Fruit fly (Drosophila melanogaster): ENCODE results near the gene CG32668.

The CG32668 gene

DNA sequence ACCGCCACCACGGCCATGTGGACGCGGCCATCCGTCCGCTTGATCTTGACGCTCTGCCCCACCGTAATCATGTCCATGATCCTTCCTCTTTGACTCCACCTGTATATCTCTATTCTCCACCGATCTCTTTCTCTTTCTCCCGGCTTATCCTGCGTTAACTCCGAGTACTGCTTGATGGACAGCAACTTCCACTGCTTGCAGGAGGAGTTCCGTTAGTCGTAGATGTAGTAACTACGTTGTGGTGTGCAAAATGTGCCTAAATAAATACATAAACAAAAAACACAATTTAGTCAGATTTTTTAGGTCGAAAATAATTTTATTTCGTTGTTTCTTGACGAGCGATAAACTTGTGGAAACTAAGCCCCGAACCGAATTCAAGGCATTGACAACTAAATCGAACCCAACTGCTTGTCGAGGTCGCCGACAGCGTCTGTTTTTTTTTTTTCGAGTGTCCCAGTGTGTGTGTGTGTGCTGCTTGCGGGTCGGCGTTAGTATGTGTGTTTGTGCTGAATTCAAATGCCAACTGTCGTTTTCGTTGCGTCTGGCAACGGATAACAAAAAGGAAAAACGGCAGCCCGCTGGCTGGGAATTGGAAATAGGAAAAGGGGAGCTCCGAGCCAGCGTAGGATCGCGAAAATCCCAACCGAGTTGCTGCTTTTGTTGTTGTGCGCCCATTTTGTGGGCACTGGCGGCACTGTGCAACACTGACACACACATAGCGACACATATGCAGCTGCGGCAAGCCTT lies 23.5 kb downstream of the CG32668 start:
- TF ChIP-seq Myc (optimal IDR thresholded peaks at IDR 0.05) (no peak), insv (optimal IDR thresholded peaks at IDR 0.05) (no peak)

DNA sequence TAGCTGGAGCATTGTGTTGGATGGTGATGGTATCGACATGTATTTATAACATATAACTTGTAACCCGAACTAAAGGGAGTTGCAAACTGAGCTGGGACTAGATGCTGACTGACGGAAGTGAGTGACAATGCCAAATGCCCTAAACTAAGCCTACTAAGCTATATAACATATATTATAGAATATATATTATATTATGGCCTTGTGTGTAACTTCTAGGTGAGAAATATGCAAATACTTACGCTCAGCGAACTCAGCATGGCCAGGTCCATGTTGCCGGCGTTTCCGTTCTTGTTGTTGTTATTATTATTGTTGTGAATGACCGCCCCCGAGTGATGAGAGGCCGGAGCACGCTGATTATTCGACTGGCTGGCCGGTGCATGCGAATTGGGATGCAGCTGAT lies 27.2 kb downstream of the CG32668 start, which contains the start of gene CG44385:
Gene CG44385, minus strand, starts transcription at position 101 of the 400 bp plus-strand sequence.
- no peak for TF ChIP-seq Myc (optimal IDR thresholded peaks at IDR 0.05)
- no peak for TF ChIP-seq h (optimal IDR thresholded peaks at IDR 0.05)
- no peak for TF ChIP-seq Sin3A (optimal IDR thresholded peaks at IDR 0.05)
- no peak for TF ChIP-seq psq (optimal IDR thresholded peaks at IDR 0.05)
- TF ChIP-seq ttk (optimal IDR thresholded peaks at IDR 0.05) = no peak
- TF ChIP-seq insv (optimal IDR thresholded peaks at IDR 0.05) = no peak

DNA sequence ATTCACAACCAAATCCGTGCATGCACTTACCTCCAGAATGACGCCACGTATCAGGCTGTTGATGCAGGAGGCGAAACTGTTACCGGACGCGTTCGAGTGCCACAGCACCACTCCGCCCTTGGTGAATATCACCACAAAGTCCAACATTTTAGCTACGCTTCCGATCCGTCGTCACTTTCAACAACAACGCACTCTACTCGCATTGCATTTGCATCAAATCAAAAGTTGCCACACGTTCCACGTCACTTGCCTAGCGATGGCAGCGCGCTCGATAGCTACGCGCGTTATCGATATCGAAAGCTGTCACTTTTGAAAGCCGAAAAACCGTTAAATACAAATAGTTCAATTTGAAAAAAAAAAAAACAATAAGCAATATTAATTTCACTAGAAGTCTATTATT lies 30.7 kb downstream of the CG32668 start, which contains the start of gene SrpRalpha:
Gene SrpRalpha, minus strand, starts transcription at position 260 of the 400 bp plus-strand sequence.
- TF ChIP-seq h (optimal IDR thresholded peaks at IDR 0.05) (no peak), ttk (optimal IDR thresholded peaks at IDR 0.05) (no peak), insv (optimal IDR thresholded peaks at IDR 0.05) (no peak), Sin3A (optimal IDR thresholded peaks at IDR 0.05) (no peak), psq (optimal IDR thresholded peaks at IDR 0.05) (no peak), Myc (optimal IDR thresholded peaks at IDR 0.05) (no peak)

- no peak for TF ChIP-seq psq (optimal IDR thresholded peaks at IDR 0.05)
- no peak for TF ChIP-seq insv (optimal IDR thresholded peaks at IDR 0.05)
- no peak for TF ChIP-seq Myc (optimal IDR thresholded peaks at IDR 0.05)
- no peak for TF ChIP-seq Sin3A (optimal IDR thresholded peaks at IDR 0.05)
- TF ChIP-seq h (optimal IDR thresholded peaks at IDR 0.05) = no peak
- TF ChIP-seq ttk (optimal IDR thresholded peaks at IDR 0.05) = no peak
These were observed 34.6 kb downstream of the CG32668 start, which contains the start of gene Rpt3 for dm6 chrX:11124749-11125508. Gene Rpt3 (plus strand): TSS chrX:11125101.

DNA sequence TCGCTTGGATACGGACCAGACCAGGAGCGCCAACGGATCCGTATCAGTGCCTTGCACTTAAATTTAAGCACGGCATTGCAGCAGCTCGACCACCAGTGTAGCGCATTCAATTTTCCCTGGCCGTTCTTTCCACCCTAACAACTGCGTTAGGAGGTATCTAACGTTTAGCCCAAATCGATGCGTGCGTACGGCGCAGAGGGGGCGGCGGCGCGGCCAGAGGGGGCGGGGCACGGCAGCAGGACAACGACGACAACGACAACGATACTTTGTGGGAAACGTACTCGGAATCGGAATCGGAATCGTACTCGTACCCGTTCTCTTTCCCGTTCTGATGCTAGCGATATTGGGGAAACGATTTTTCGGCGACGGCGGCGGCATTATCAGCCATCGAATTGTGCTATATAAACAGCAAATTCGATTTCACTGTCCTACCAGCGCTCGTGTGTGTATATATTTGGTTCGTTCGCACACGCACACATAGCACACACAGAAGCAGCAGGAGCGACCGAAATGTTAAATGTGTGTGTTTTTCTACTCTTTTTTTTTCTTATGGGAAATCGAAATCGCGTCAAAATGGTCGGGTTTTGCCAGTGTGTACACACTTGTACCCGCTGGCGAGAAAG lies 35.3 kb downstream of the CG32668 start, which contains the start of gene CG11122:
Gene CG11122, minus strand, starts transcription at position 601 of the 623 bp plus-strand sequence.
- TF ChIP-seq insv (optimal IDR thresholded peaks at IDR 0.05) = no peak
- TF ChIP-seq h (optimal IDR thresholded peaks at IDR 0.05) = no peak
- no peak for TF ChIP-seq Myc (optimal IDR thresholded peaks at IDR 0.05)

DNA sequence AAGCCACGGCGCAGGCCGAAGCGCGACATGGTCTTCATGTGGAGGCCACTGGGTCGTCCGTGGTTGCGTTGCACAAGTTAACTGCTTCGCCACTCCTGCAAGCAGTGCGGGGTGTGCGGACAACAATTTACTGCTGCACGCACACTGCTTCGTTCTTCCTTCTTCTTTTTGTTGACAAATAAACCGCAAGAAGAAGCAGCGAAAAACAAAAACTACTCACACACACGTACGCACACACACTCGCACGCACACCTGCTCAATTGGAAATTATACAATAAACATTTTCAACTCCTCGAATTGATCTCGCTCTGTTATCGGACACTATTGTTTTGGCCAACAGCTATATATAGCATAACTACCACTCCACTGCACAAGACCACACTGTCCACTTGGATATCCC lies 36.0 kb downstream of the CG32668 start:
- TF ChIP-seq ttk (optimal IDR thresholded peaks at IDR 0.05) = no peak
- TF ChIP-seq Sin3A (optimal IDR thresholded peaks at IDR 0.05) = no peak
- no peak for TF ChIP-seq psq (optimal IDR thresholded peaks at IDR 0.05)
- no peak for TF ChIP-seq Myc (optimal IDR thresholded peaks at IDR 0.05)
- no peak for TF ChIP-seq insv (optimal IDR thresholded peaks at IDR 0.05)
- no peak for TF ChIP-seq h (optimal IDR thresholded peaks at IDR 0.05)

DNA sequence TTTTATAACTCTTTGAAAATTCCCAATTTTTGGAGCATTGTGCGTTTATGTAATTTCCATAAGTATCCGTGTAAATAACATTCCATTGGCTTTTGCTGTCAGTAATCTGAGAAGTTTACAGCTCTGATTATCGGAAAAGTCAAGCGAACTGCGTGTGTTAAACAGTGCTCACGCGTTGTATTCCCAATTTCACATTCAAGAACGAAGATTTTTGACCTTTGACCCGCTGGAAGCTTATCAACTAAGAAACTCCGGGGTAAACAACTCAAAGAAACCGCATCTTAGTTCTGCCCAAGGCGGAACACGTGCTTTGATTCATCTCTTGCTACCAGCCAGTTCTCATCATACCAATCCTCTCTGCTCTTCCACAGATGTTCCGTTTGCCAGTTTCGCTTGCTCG lies 49.9 kb downstream of the CG32668 start:
- TF ChIP-seq Myc (optimal IDR thresholded peaks at IDR 0.05) (no peak), Sin3A (optimal IDR thresholded peaks at IDR 0.05) (no peak), psq (optimal IDR thresholded peaks at IDR 0.05) (no peak), ttk (optimal IDR thresholded peaks at IDR 0.05) (no peak), insv (optimal IDR thresholded peaks at IDR 0.05) (no peak), h (optimal IDR thresholded peaks at IDR 0.05) (no peak)

- TF ChIP-seq h (optimal IDR thresholded peaks at IDR 0.05) = no peak
These were observed 50.6 kb downstream of the CG32668 start for dm6 chrX:11108845-11109450.

- TF ChIP-seq insv (optimal IDR thresholded peaks at IDR 0.05) (no peak), psq (optimal IDR thresholded peaks at IDR 0.05) (peak; percentile 75)
These were observed 51.3 kb downstream of the CG32668 start, which contains the start of gene Hsp60A for dm6 chrX:11108148-11108844. Gene Hsp60A (plus strand): TSS chrX:11108482.

Measured in Kc167 (cell line).